Worm (Caenorhabditis elegans) whole organism, late embryonic: ENCODE results near the gene thn-5.

Experiments used
- hlh-15 ChIP-seq: sonication (generic microtip); optimal IDR thresholded peaks from 2 replicates; lab custom pipeline; 2016; ENCODE audit warnings: missing genetic modification characterization, missing compliant biosample characterization
- pha-4 ChIP-seq: fragments of 150-350 bp; optimal IDR thresholded peaks from 2 replicates; lab custom pipeline; 2018; ENCODE audit warnings: missing biosample characterization, missing genetic modification reagents, missing genetic modification characterization

DNA sequence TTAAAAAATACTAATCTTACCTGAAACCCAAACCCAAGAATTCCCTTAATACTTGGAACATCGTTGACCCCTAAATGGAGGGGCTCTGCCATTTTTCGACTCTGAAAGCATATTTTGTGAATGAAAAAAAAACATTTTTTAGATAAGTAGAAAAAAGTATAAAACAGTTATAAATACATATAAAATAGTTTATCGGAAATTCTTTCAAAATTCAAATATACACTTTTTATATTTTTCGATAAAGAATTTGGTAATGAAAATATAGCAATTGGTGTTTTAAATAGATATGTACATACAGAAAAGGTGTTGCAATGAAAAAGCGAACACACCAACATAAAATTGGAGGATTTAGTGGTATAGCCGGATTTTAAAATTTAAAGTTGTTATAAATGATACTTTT is 15.5 kb upstream of the thn-5 start, which contains the start of gene Y59E9AL.4:
- TF ChIP-seq hlh-15 (tag; lab: Kevin White, UChicago) (no peak), pha-4 (tag; lab: Kevin White, UChicago) (no peak)
